Worm (Caenorhabditis elegans) whole organism, midembryonic: ENCODE measurements around the gene sucl-1.

ENCODE experiments used
- klf-2 ChIP-seq: fragments of 200-800 bp; sonication (Bioruptor generic); conservative IDR thresholded peaks from 2 replicates; pipeline ENCODE4 v1.3.6; 2022; ENCODE audit warnings: missing genetic modification reagents, missing genetic modification characterization, missing compliant biosample characterization
- med-1 ChIP-seq: sonication (generic microtip); optimal IDR thresholded peaks from 2 replicates; lab custom pipeline; 2017; ENCODE audit warnings: missing genetic modification characterization, mild to moderate bottlenecking, missing compliant biosample characterization, antibody characterized with exemption, missing genetic modification reagents; ENCODE audit not compliant: insufficient read depth
- ztf-29 ChIP-seq: fragments of 200-800 bp; sonication (Bioruptor generic); IDR thresholded peaks from 2 replicates; pipeline ENCODE4 v1.3.6; 2022; ENCODE audit warnings: missing genetic modification reagents, missing genetic modification characterization, missing compliant biosample characterization

DNA sequence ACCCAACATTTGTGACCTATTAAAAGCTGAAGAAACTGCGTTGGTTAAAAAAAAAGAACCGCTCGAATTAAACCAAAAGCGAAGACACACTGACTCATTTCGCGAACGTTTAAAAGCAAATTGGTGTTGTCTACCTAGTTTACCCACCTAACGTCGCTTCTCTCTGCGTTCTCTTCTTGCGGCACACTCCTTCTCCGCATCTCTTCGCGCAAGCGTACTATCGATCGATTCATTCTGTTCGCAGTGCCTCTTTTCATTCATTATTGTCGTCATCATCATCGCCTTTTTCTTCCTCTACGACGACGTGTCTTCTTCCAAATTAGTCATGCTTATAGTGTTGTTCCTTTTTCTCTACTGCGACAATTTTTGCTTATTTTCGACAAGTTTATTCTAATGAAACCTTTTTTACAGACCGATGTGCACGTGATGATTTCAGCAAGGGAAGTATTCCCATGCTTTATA lies 42.6 kb upstream of the sucl-1 start, which contains the start of gene atrn-1:
- TF ChIP-seq klf-2 (GFP tag; lab: Robert Waterston, UW) (no peak), med-1 (GFP tag; lab: Kevin White, UChicago) (no peak), ztf-29 (GFP tag; lab: Robert Waterston, UW) (no peak)
